Worm (Caenorhabditis elegans) whole organism, L1 larva: ENCODE results near the gene nos-3.
A peak's percentile ranks its signal among the peaks of the same experiment; 100 is the strongest.

Experiments
- C16A3.4 ChIP-seq: fragments of 150-350 bp; optimal IDR thresholded peaks from 2 replicates; lab custom pipeline; 2014; ENCODE audit warnings: missing biosample characterization, missing genetic modification characterization
- C34B4.2 ChIP-seq: sonication (generic microtip); optimal IDR thresholded peaks from 2 replicates; lab custom pipeline; 2017; ENCODE audit warnings: mild to moderate bottlenecking, missing genetic modification characterization, missing compliant biosample characterization
- Y116A8C.19 ChIP-seq: sonication (generic microtip); optimal IDR thresholded peaks from 2 replicates; lab custom pipeline; 2016; ENCODE audit warnings: missing compliant biosample characterization, missing genetic modification characterization, borderline replicate concordance
- alr-1 ChIP-seq: fragments of 200-800 bp; sonication (Bioruptor generic); optimal IDR thresholded peaks from 2 replicates; lab custom pipeline; 2018; ENCODE audit warnings: borderline replicate concordance, mild to moderate bottlenecking, missing genetic modification characterization, missing compliant biosample characterization
- ama-1 ChIP-seq: fragments of 150-350 bp; optimal IDR thresholded peaks from 2 replicates; lab custom pipeline; 2014
- blmp-1 ChIP-seq: fragments of 150-350 bp; optimal IDR thresholded peaks from 2 replicates; lab custom pipeline; 2014; ENCODE audit warnings: missing biosample characterization, missing genetic modification characterization
- ceh-63 ChIP-seq: fragments of 200-800 bp; sonication (Bioruptor generic); optimal IDR thresholded peaks from 2 replicates; lab custom pipeline; 2018; ENCODE audit warnings: mild to moderate bottlenecking, missing genetic modification characterization, missing compliant biosample characterization
- ceh-8 ChIP-seq: fragments of 200-800 bp; sonication (Bioruptor generic); optimal IDR thresholded peaks from 2 replicates; lab custom pipeline; 2018; ENCODE audit warnings: mild to moderate bottlenecking, missing genetic modification characterization, moderate library complexity, missing compliant biosample characterization
- ceh-82 ChIP-seq, 3 experiments: fragments of 150-350 bp in 1 of 3; sonication (generic microtip) in 2 of 3; optimal IDR thresholded peaks; 2 replicates each; lab custom pipeline; 2014 to 2017; ENCODE audit warnings: missing biosample characterization in 3 of 3, missing genetic modification characterization in 3 of 3
- ces-1 ChIP-seq: fragments of 150-350 bp; optimal IDR thresholded peaks from 2 replicates; lab custom pipeline; 2014; ENCODE audit warnings: missing biosample characterization, missing genetic modification reagents, missing genetic modification characterization
- efl-1 ChIP-seq, 4 experiments: fragments of 150-350 bp; optimal IDR thresholded peaks in 3 of 4; peaks in 1 of 4; 1 replicate in 1 of 4; 2 replicates in 3 of 4; lab custom pipeline; 2014; ENCODE audit warnings: missing biosample characterization in 2 of 4, missing genetic modification characterization in 2 of 4, missing genetic modification reagents in 2 of 4
- elt-2 ChIP-seq: sonication (generic microtip); optimal IDR thresholded peaks from 2 replicates; lab custom pipeline; 2016; ENCODE audit warnings: missing genetic modification characterization, mild to moderate bottlenecking, inconsistent platforms, missing compliant biosample characterization, missing genetic modification reagents
- ets-5 ChIP-seq: fragments of 200-800 bp; sonication (Bioruptor generic); IDR thresholded peaks from 2 replicates; pipeline ENCODE4 v1.3.6; 2022; ENCODE audit warnings: missing genetic modification characterization, missing compliant biosample characterization
- fkh-10 ChIP-seq: sonication (generic microtip); optimal IDR thresholded peaks from 2 replicates; lab custom pipeline; 2017; ENCODE audit warnings: missing biosample characterization, missing genetic modification reagents, missing genetic modification characterization
- fkh-4 ChIP-seq: sonication (generic microtip); optimal IDR thresholded peaks from 2 replicates; lab custom pipeline; 2016; ENCODE audit warnings: missing compliant biosample characterization, missing genetic modification characterization, borderline replicate concordance
- fkh-8 ChIP-seq: sonication (generic microtip); optimal IDR thresholded peaks from 2 replicates; lab custom pipeline; 2016; ENCODE audit warnings: mild to moderate bottlenecking, missing genetic modification characterization, missing compliant biosample characterization
- grh-1 ChIP-seq: fragments of 200-800 bp; sonication (Bioruptor generic); IDR thresholded peaks from 2 replicates; pipeline ENCODE4 v1.3.6; 2022; ENCODE audit warnings: missing genetic modification reagents, missing genetic modification characterization, missing compliant biosample characterization
- hlh-17 ChIP-seq: fragments of 200-800 bp; sonication (Bioruptor generic); optimal IDR thresholded peaks from 2 replicates; lab custom pipeline; 2018; ENCODE audit warnings: missing genetic modification characterization, mild to moderate bottlenecking, missing compliant biosample characterization, moderate library complexity, borderline replicate concordance
- hlh-4 ChIP-seq: sonication (generic microtip); optimal IDR thresholded peaks from 2 replicates; lab custom pipeline; 2016; ENCODE audit warnings: mild to moderate bottlenecking, missing genetic modification characterization, missing compliant biosample characterization
- irx-1 ChIP-seq: sonication (generic microtip); optimal IDR thresholded peaks from 2 replicates; lab custom pipeline; 2016; ENCODE audit warnings: missing genetic modification characterization, missing compliant biosample characterization
- jun-1 ChIP-seq: fragments of 150-350 bp; optimal IDR thresholded peaks from 2 replicates; lab custom pipeline; 2014; ENCODE audit warnings: missing biosample characterization, missing genetic modification reagents, missing genetic modification characterization
- lin-13 ChIP-seq: fragments of 150-350 bp; optimal IDR thresholded peaks from 2 replicates; lab custom pipeline; 2014; ENCODE audit warnings: missing biosample characterization, missing genetic modification reagents, missing genetic modification characterization
- lin-14 ChIP-seq: fragments of 200-800 bp; sonication (Bioruptor generic); optimal IDR thresholded peaks from 2 replicates; lab custom pipeline; 2018; ENCODE audit warnings: mild to moderate bottlenecking, missing genetic modification characterization, moderate library complexity, missing compliant biosample characterization
- lin-39 ChIP-seq: fragments of 150-350 bp; optimal IDR thresholded peaks from 2 replicates; lab custom pipeline; 2014; ENCODE audit warnings: missing biosample characterization, missing genetic modification reagents, missing genetic modification characterization
- lsy-2 ChIP-seq, 2 experiments: fragments of 150-350 bp; optimal IDR thresholded peaks; 2 replicates each; lab custom pipeline; 2014; ENCODE audit warnings: missing biosample characterization in 2 of 2, missing genetic modification characterization in 2 of 2
- mab-9 ChIP-seq: fragments of 200-800 bp; sonication (Bioruptor generic); IDR thresholded peaks from 2 replicates; pipeline ENCODE4 v1.3.6; 2022; ENCODE audit warnings: missing genetic modification reagents, missing genetic modification characterization, missing compliant biosample characterization
- mef-2 ChIP-seq: fragments of 150-350 bp; optimal IDR thresholded peaks from 2 replicates; lab custom pipeline; 2014; ENCODE audit warnings: missing biosample characterization, missing genetic modification characterization
- nhr-11 ChIP-seq: fragments of 150-350 bp; optimal IDR thresholded peaks from 2 replicates; lab custom pipeline; 2014; ENCODE audit warnings: missing biosample characterization, missing genetic modification characterization
- nhr-20 ChIP-seq: sonication (generic microtip); optimal IDR thresholded peaks from 2 replicates; lab custom pipeline; 2016; ENCODE audit warnings: mild to moderate bottlenecking, missing genetic modification characterization, missing compliant biosample characterization
- nhr-28 ChIP-seq: fragments of 150-350 bp; optimal IDR thresholded peaks from 2 replicates; lab custom pipeline; 2014; ENCODE audit warnings: missing biosample characterization, missing genetic modification characterization
- nhr-71 ChIP-seq: sonication (generic microtip); optimal IDR thresholded peaks from 2 replicates; lab custom pipeline; 2016; ENCODE audit warnings: mild to moderate bottlenecking, missing genetic modification characterization, moderate library complexity, missing compliant biosample characterization
- nhr-84 ChIP-seq: sonication (generic microtip); optimal IDR thresholded peaks from 2 replicates; lab custom pipeline; 2017; ENCODE audit warnings: missing biosample characterization, missing genetic modification characterization
- nhr-85 ChIP-seq: sonication (generic microtip); peaks from one replicate; lab custom pipeline; 2016; ENCODE audit warnings: missing genetic modification characterization, inconsistent platforms, missing compliant biosample characterization
- nhr-90 ChIP-seq: sonication (generic microtip); optimal IDR thresholded peaks from 2 replicates; lab custom pipeline; 2016; ENCODE audit warnings: mild to moderate bottlenecking, missing genetic modification characterization, missing compliant biosample characterization; ENCODE audit not compliant: poor library complexity
- pag-3 ChIP-seq: sonication (generic microtip); optimal IDR thresholded peaks from 2 replicates; lab custom pipeline; 2017; ENCODE audit warnings: missing genetic modification characterization, mild to moderate bottlenecking, missing compliant biosample characterization, antibody characterized with exemption, borderline replicate concordance; ENCODE audit not compliant: insufficient read depth
- pax-3 ChIP-seq: fragments of 200-800 bp; sonication (Bioruptor generic); optimal IDR thresholded peaks from 2 replicates; lab custom pipeline; 2018; ENCODE audit warnings: mild to moderate bottlenecking, missing genetic modification characterization, moderate library complexity, missing compliant biosample characterization
- pqm-1 ChIP-seq: sonication (generic microtip); optimal IDR thresholded peaks from 3 replicates; lab custom pipeline; 2017; ENCODE audit warnings: missing biosample characterization, missing genetic modification characterization
- sox-4 ChIP-seq: sonication (generic microtip); optimal IDR thresholded peaks from 2 replicates; lab custom pipeline; 2016; ENCODE audit warnings: missing genetic modification characterization, missing compliant biosample characterization
- sptf-1 ChIP-seq: fragments of 150-350 bp; optimal IDR thresholded peaks from 2 replicates; lab custom pipeline; 2014; ENCODE audit warnings: missing biosample characterization, missing genetic modification characterization
- swsn-7 ChIP-seq: sonication (generic microtip); optimal IDR thresholded peaks from 2 replicates; lab custom pipeline; 2016; ENCODE audit warnings: missing genetic modification characterization, missing compliant biosample characterization
- tbx-2 ChIP-seq: sonication (generic microtip); optimal IDR thresholded peaks from 2 replicates; lab custom pipeline; 2016; ENCODE audit warnings: missing genetic modification characterization, missing compliant biosample characterization
- unc-30 ChIP-seq: sonication (generic microtip); optimal IDR thresholded peaks from 2 replicates; lab custom pipeline; 2017; ENCODE audit warnings: missing biosample characterization, missing genetic modification characterization
- unc-62 ChIP-seq: fragments of 150-350 bp; optimal IDR thresholded peaks from 2 replicates; lab custom pipeline; 2014; ENCODE audit warnings: missing biosample characterization, missing genetic modification reagents, missing genetic modification characterization
- unc-86 ChIP-seq: sonication (generic microtip); optimal IDR thresholded peaks from 2 replicates; lab custom pipeline; 2016; ENCODE audit warnings: missing genetic modification characterization, missing compliant biosample characterization
- vab-15 ChIP-seq: sonication (generic microtip); optimal IDR thresholded peaks from 2 replicates; lab custom pipeline; 2017; ENCODE audit warnings: missing genotype, mild to moderate bottlenecking, missing genetic modification characterization, missing compliant biosample characterization
- zag-1 ChIP-seq: fragments of 150-350 bp; optimal IDR thresholded peaks from 2 replicates; lab custom pipeline; 2014; ENCODE audit warnings: missing biosample characterization, missing genetic modification characterization

Gene nos-3

ce11 chrII:9774653-9775052 lies 28.5 kb downstream of the nos-3 start (continued):
- TF ChIP-seq ceh-82 (tag; optimal IDR thresholded peaks at IDR 0.05; lab: Kevin White, UChicago), result peak in 2 of 3 experiments; percentile 32 to 82
- TF ChIP-seq lin-39 (tag; lab: Kevin White, UChicago), result no peak
- peak; percentile 57 to 59 for TF ChIP-seq lsy-2 (tag; optimal IDR thresholded peaks at IDR 0.05; lab: Kevin White, UChicago)
- TF ChIP-seq mef-2 (tag; lab: Kevin White, UChicago), result no peak
- peak; percentile 48 for TF ChIP-seq ceh-8 (GFP tag; lab: Kevin White, UChicago)
- TF ChIP-seq lin-13 (GFP tag; lab: Kevin White, UChicago), result no peak
- peak; percentile 83 for TF ChIP-seq nhr-20 (tag; lab: Kevin White, UChicago)
- TF ChIP-seq blmp-1, result no peak
- TF ChIP-seq mab-9 (GFP tag; lab: Robert Waterston, UW), result peak; percentile 25; the same call in 1 of the 2 replicates
- peak; percentile 54 for TF ChIP-seq lin-14 (GFP tag; lab: Kevin White, UChicago)
- no peak for TF ChIP-seq unc-62 (GFP tag; lab: Kevin White, UChicago)
- TF ChIP-seq vab-15 (tag; lab: Kevin White, UChicago), result no peak
- TF ChIP-seq fkh-10 (GFP tag; lab: Kevin White, UChicago), result no peak
- no peak for TF ChIP-seq pqm-1 (tag; lab: Kevin White, UChicago)
- TF ChIP-seq nhr-85 (tag; lab: Kevin White, UChicago), result peak; percentile 58
- TF ChIP-seq jun-1 (tag; lab: Kevin White, UChicago), result peak; percentile 50
- peak; percentile 52 for TF ChIP-seq sox-4 (tag; lab: Kevin White, UChicago)
- TF ChIP-seq alr-1 (tag; lab: Kevin White, UChicago), result no peak
- no peak for TF ChIP-seq fkh-4 (tag; lab: Kevin White, UChicago)
- peak; percentile 75 for TF ChIP-seq swsn-7 (tag; lab: Kevin White, UChicago)
- TF ChIP-seq ama-1 (lab: Kevin White, UChicago), result no peak
- no peak for TF ChIP-seq hlh-17 (GFP tag; lab: Kevin White, UChicago)
- peak; percentile 73 for TF ChIP-seq nhr-71 (tag; lab: Kevin White, UChicago)
- peak; percentile 35 to 52 for TF ChIP-seq efl-1 (optimal IDR thresholded peaks at IDR 0.05; lab: Kevin White, UChicago)
- peak; percentile 41 to 93 for TF ChIP-seq efl-1 (GFP tag; optimal IDR thresholded peaks at IDR 0.05 in 1 of 2; lab: Kevin White, UChicago)
- peak; percentile 61 for TF ChIP-seq irx-1
- no peak for TF ChIP-seq ceh-63 (GFP tag; lab: Kevin White, UChicago)
- no peak for TF ChIP-seq grh-1 (GFP tag; lab: Robert Waterston, UW)
- TF ChIP-seq unc-86 (tag; lab: Kevin White, UChicago), result peak; percentile 41
- no peak for TF ChIP-seq pag-3 (tag; lab: Kevin White, UChicago)
- TF ChIP-seq hlh-4 (tag; lab: Kevin White, UChicago), result peak; percentile 16
- TF ChIP-seq pax-3 (tag; lab: Kevin White, UChicago), result peak; percentile 56
- no peak for TF ChIP-seq C16A3.4 (tag; lab: Kevin White, UChicago)
- TF ChIP-seq nhr-84, result no peak
- TF ChIP-seq ces-1 (GFP tag; lab: Kevin White, UChicago), result no peak
- TF ChIP-seq ets-5 (GFP tag; lab: Robert Waterston, UW), result no peak
- TF ChIP-seq fkh-8 (tag; lab: Kevin White, UChicago), result peak; percentile 46
- TF ChIP-seq Y116A8C.19 (tag; lab: Kevin White, UChicago), result no peak
- TF ChIP-seq C34B4.2, result no peak
- no peak for TF ChIP-seq sptf-1 (tag; lab: Kevin White, UChicago)
- TF ChIP-seq nhr-28 (tag; lab: Kevin White, UChicago), result no peak
- peak; percentile 66 for TF ChIP-seq tbx-2 (tag; lab: Kevin White, UChicago)
- peak; percentile 76 for TF ChIP-seq nhr-90 (tag; lab: Kevin White, UChicago)
- peak; percentile 41 for TF ChIP-seq elt-2 (tag; lab: Kevin White, UChicago)
- no peak for TF ChIP-seq nhr-11 (tag; lab: Kevin White, UChicago)
- no peak for TF ChIP-seq zag-1 (tag; lab: Kevin White, UChicago)
- TF ChIP-seq unc-30, result no peak
